Worm (Caenorhabditis elegans) whole organism, L4 larva: ENCODE results near the gene aars-1.

ENCODE experiments used
- ama-1 ChIP-seq: fragments of 150-350 bp; optimal IDR thresholded peaks from 2 replicates; lab custom pipeline; 2014; ENCODE audit warnings: inconsistent platforms, mixed read lengths
- arid-1 ChIP-seq: fragments of 200-800 bp; sonication (Bioruptor generic); conservative IDR thresholded peaks from 2 replicates; pipeline ENCODE4 v1.3.6; 2022; ENCODE audit warnings: missing genetic modification reagents, missing genetic modification characterization, missing compliant biosample characterization
- fkh-10 ChIP-seq: fragments of 150-350 bp; optimal IDR thresholded peaks from 2 replicates; lab custom pipeline; 2014; ENCODE audit warnings: missing biosample characterization, missing genetic modification reagents, missing genetic modification characterization
- lin-39 ChIP-seq: fragments of 150-350 bp; optimal IDR thresholded peaks from 2 replicates; lab custom pipeline; 2014; ENCODE audit warnings: missing biosample characterization, missing genetic modification reagents, missing genetic modification characterization
- mep-1 ChIP-seq: fragments of 150-350 bp; sonication (generic microtip); optimal IDR thresholded peaks from 3 replicates; lab custom pipeline; 2014; ENCODE audit warnings: missing biosample characterization, missing genetic modification characterization
- nhr-11 ChIP-seq: fragments of 150-350 bp; optimal IDR thresholded peaks from 2 replicates; lab custom pipeline; 2014; ENCODE audit warnings: missing biosample characterization, missing genetic modification characterization
- nhr-28 ChIP-seq: fragments of 150-350 bp; optimal IDR thresholded peaks from 2 replicates; lab custom pipeline; 2014; ENCODE audit warnings: missing biosample characterization, missing genetic modification characterization
- nhr-77 ChIP-seq: fragments of 150-350 bp; optimal IDR thresholded peaks from 2 replicates; lab custom pipeline; 2014; ENCODE audit warnings: missing biosample characterization, missing genetic modification characterization
- pqm-1 ChIP-seq: sonication (generic microtip); optimal IDR thresholded peaks from 2 replicates; lab custom pipeline; 2017; ENCODE audit warnings: missing biosample characterization, missing genetic modification characterization
- snpc-4 ChIP-seq: fragments of 150-350 bp; optimal IDR thresholded peaks from 2 replicates; lab custom pipeline; 2014; ENCODE audit warnings: missing biosample characterization, missing genetic modification characterization
- vab-7 ChIP-seq: fragments of 200-800 bp; sonication (Bioruptor generic); IDR thresholded peaks from 2 replicates; pipeline ENCODE4 v1.3.6; 2022; ENCODE audit warnings: missing genetic modification reagents, missing genetic modification characterization, missing compliant biosample characterization
- zag-1 ChIP-seq: fragments of 150-350 bp; optimal IDR thresholded peaks from 2 replicates; lab custom pipeline; 2014; ENCODE audit warnings: missing biosample characterization, missing genetic modification characterization
- ztf-7 ChIP-seq: fragments of 150-350 bp; optimal IDR thresholded peaks from 2 replicates; lab custom pipeline; 2014; ENCODE audit warnings: missing biosample characterization, missing genetic modification characterization

- TF ChIP-seq arid-1 = no peak
- TF ChIP-seq nhr-77 (tag; lab: Kevin White, UChicago) = no peak
- no peak for TF ChIP-seq fkh-10 (GFP tag; lab: Kevin White, UChicago)
- no peak for TF ChIP-seq zag-1 (tag; lab: Kevin White, UChicago)
- TF ChIP-seq snpc-4 (tag; lab: Kevin White, UChicago) = no peak
- no peak for TF ChIP-seq ama-1 (lab: Kevin White, UChicago)
- no peak for TF ChIP-seq nhr-28
- no peak for TF ChIP-seq ztf-7 (tag; lab: Kevin White, UChicago)
- no peak for TF ChIP-seq mep-1
- no peak for TF ChIP-seq vab-7
- TF ChIP-seq nhr-11 (tag; lab: Kevin White, UChicago) = no peak
- TF ChIP-seq lin-39 (tag; lab: Kevin White, UChicago) = no peak
- TF ChIP-seq pqm-1 (tag; lab: Kevin White, UChicago) = no peak
Observed at ce11 chrII:11471916-11472315, 7.6 kb upstream of the aars-1 start, which contains the start of gene mfn-1.
